Worm (Caenorhabditis elegans): Measurements from ENCODE around the gene srab-10.

- TF ChIP-seq B0261.1 (tag; optimal IDR thresholded peaks at IDR 0.05) (no peak), ceh-91 (GFP tag; IDR thresholded peaks at IDR 0.05) (no peak), repo-1 (tag; optimal IDR thresholded peaks at IDR 0.05) (no peak), K12H6.12 (tag; optimal IDR thresholded peaks at IDR 0.05) (no peak), nhr-120 (GFP tag; IDR thresholded peaks at IDR 0.05) (no peak), F23B12.7 (tag; optimal IDR thresholded peaks at IDR 0.05; ENCODE audit: insufficient read depth) (no peak), lsl-1 (GFP tag; optimal IDR thresholded peaks at IDR 0.05) (no peak), lsy-27 (tag; optimal IDR thresholded peaks at IDR 0.05; ENCODE audit: borderline replicate concordance, insufficient read depth) (no peak), F57C9.4 (tag; optimal IDR thresholded peaks at IDR 0.05) (no peak), ets-4 (GFP tag; optimal IDR thresholded peaks at IDR 0.05) (no peak), ztf-3 (GFP tag; optimal IDR thresholded peaks at IDR 0.05) (no peak), ztf-28 (GFP tag; IDR thresholded peaks at IDR 0.05) (no peak), tbp1 (GFP tag; optimal IDR thresholded peaks at IDR 0.05) (no peak)
Observed at ce11 chrV:3159252-3159651, 14.9 kb upstream of the srab-10 start, which contains the start of gene C36C5.12.

All from whole organism, young adult.